Worm (Caenorhabditis elegans) whole organism, L3 larva: ENCODE data around the gene T24A6.20.

ENCODE experiments used
- elt-3 ChIP-seq, 3 experiments: fragments of 150-350 bp in 1 of 3; sonication (generic microtip) in 2 of 3; optimal IDR thresholded peaks; 2 replicates in 2 of 3; 4 replicates in 1 of 3; lab custom pipeline; 2014 to 2017; ENCODE audit warnings: missing biosample characterization in 3 of 3, missing genetic modification characterization in 3 of 3
- fkh-10 ChIP-seq: sonication (generic microtip); optimal IDR thresholded peaks from 2 replicates; lab custom pipeline; 2017; ENCODE audit warnings: missing biosample characterization, missing genetic modification reagents, missing genetic modification characterization
- fos-1 ChIP-seq: fragments of 150-350 bp; optimal IDR thresholded peaks from 2 replicates; lab custom pipeline; 2014; ENCODE audit warnings: missing biosample characterization, missing genetic modification characterization
- nhr-76 ChIP-seq: fragments of 150-350 bp; sonication (generic microtip); optimal IDR thresholded peaks from 5 replicates; lab custom pipeline; 2014; ENCODE audit warnings: missing biosample characterization, missing genetic modification characterization

DNA sequence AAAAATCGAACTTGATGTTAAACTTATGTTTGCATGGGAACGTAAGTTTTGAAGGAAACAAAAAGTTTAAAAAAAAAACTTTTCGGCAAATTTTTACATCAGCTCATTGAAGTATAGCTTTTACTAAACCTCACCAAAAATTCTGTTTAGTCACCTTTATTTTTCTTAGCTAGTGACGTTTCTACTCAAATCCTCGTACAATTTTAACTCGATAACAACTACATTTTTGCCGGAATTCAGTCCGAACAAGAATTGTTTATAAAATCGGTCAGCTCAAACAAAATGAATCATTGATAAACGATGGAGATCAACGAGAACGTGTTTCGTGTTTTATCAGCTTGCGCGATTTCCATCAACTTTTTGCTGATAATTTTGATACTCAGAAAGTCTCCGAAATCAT, 26.1 kb upstream of the T24A6.20 start, which contains the start of gene str-260:
- TF ChIP-seq fos-1 (no peak), nhr-76 (tag; lab: Kevin White, UChicago) (no peak), fkh-10 (GFP tag; lab: Kevin White, UChicago) (no peak), elt-3 (tag; optimal IDR thresholded peaks at IDR 0.05; lab: Kevin White, UChicago) (no peak)
